Worm (Caenorhabditis elegans) whole organism, mixed stage, embryonic: ENCODE results near the gene smvt-1.

Experiments used
- M03D4.4 ChIP-seq: sonication (generic microtip); optimal IDR thresholded peaks from 2 replicates; lab custom pipeline; 2017; ENCODE audit warnings: mild to moderate bottlenecking, missing genetic modification characterization, missing compliant biosample characterization
- bed-3 ChIP-seq: fragments of 200-800 bp; sonication (Bioruptor generic); optimal IDR thresholded peaks from 3 replicates; lab custom pipeline; 2018; ENCODE audit warnings: mild to moderate bottlenecking, missing genetic modification characterization, moderate library complexity, missing compliant biosample characterization
- blmp-1 ChIP-seq: fragments of 150-350 bp; optimal IDR thresholded peaks from 2 replicates; lab custom pipeline; 2014; ENCODE audit warnings: missing biosample characterization, missing genetic modification characterization
- ceh-39 ChIP-seq: fragments of 150-350 bp; optimal IDR thresholded peaks from 2 replicates; lab custom pipeline; 2014; ENCODE audit warnings: missing biosample characterization, missing genetic modification characterization
- ceh-43 ChIP-seq: fragments of 200-800 bp; sonication (Bioruptor generic); optimal IDR thresholded peaks from 2 replicates; lab custom pipeline; 2018; ENCODE audit warnings: mild to moderate bottlenecking, missing genetic modification characterization, moderate library complexity, missing compliant biosample characterization
- ceh-83 ChIP-seq: fragments of 200-800 bp; sonication (Bioruptor generic); optimal IDR thresholded peaks from 2 replicates; lab custom pipeline; 2018; ENCODE audit warnings: mild to moderate bottlenecking, missing genetic modification characterization, missing compliant biosample characterization
- ces-1 ChIP-seq: fragments of 150-350 bp; optimal IDR thresholded peaks from 2 replicates; lab custom pipeline; 2014; ENCODE audit warnings: missing biosample characterization, missing genetic modification reagents, missing genetic modification characterization
- cnd-1 ChIP-seq: fragments of 200-800 bp; sonication (Bioruptor generic); optimal IDR thresholded peaks from 2 replicates; lab custom pipeline; 2018; ENCODE audit warnings: mild to moderate bottlenecking, missing genetic modification characterization, missing compliant biosample characterization
- drap-1 ChIP-seq: fragments of 200-800 bp; sonication (Bioruptor generic); optimal IDR thresholded peaks from 3 replicates; lab custom pipeline; 2018; ENCODE audit warnings: mild to moderate bottlenecking, missing genetic modification characterization, missing compliant biosample characterization
- elt-1 ChIP-seq: sonication (generic microtip); optimal IDR thresholded peaks from 2 replicates; lab custom pipeline; 2017; ENCODE audit warnings: missing genetic modification characterization, mild to moderate bottlenecking, missing compliant biosample characterization, antibody characterized with exemption, moderate library complexity, borderline replicate concordance; ENCODE audit not compliant: insufficient read depth
- elt-3 ChIP-seq: fragments of 150-350 bp; optimal IDR thresholded peaks from 2 replicates; lab custom pipeline; 2014; ENCODE audit warnings: missing biosample characterization, missing genetic modification characterization
- flh-1 ChIP-seq: fragments of 200-800 bp; sonication (Bioruptor generic); optimal IDR thresholded peaks from 2 replicates; lab custom pipeline; 2018; ENCODE audit warnings: mild to moderate bottlenecking, missing genetic modification characterization, moderate library complexity, missing compliant biosample characterization
- ham-2 ChIP-seq: fragments of 200-800 bp; sonication (Bioruptor generic); optimal IDR thresholded peaks from 2 replicates; lab custom pipeline; 2018; ENCODE audit warnings: mild to moderate bottlenecking, missing genetic modification characterization, missing compliant biosample characterization
- hlh-1 ChIP-seq: fragments of 150-350 bp; optimal IDR thresholded peaks from 2 replicates; lab custom pipeline; 2014; ENCODE audit warnings: missing biosample characterization, missing genetic modification reagents, missing genetic modification characterization
- lsy-2 ChIP-seq: fragments of 150-350 bp; optimal IDR thresholded peaks from 2 replicates; lab custom pipeline; 2014; ENCODE audit warnings: missing biosample characterization, missing genetic modification characterization
- mab-5 ChIP-seq: fragments of 150-350 bp; optimal IDR thresholded peaks from 2 replicates; lab custom pipeline; 2014; ENCODE audit warnings: missing biosample characterization, missing genetic modification characterization
- mep-1 ChIP-seq: fragments of 150-350 bp; optimal IDR thresholded peaks from 2 replicates; lab custom pipeline; 2017; ENCODE audit warnings: missing biosample characterization, missing genetic modification reagents, missing genetic modification characterization, inconsistent platforms
- mls-2 ChIP-seq: sonication (generic microtip); optimal IDR thresholded peaks from 2 replicates; lab custom pipeline; 2016; ENCODE audit warnings: mild to moderate bottlenecking, missing genetic modification characterization, moderate library complexity, missing compliant biosample characterization
- nhr-12 ChIP-seq: fragments of 150-350 bp; optimal IDR thresholded peaks from 2 replicates; lab custom pipeline; 2014; ENCODE audit warnings: missing biosample characterization, missing genetic modification characterization
- nhr-2 ChIP-seq: fragments of 150-350 bp; optimal IDR thresholded peaks from 2 replicates; lab custom pipeline; 2014; ENCODE audit warnings: missing biosample characterization, missing genetic modification characterization
- nhr-237 ChIP-seq: fragments of 150-350 bp; optimal IDR thresholded peaks from 2 replicates; lab custom pipeline; 2014; ENCODE audit warnings: missing biosample characterization, missing genetic modification characterization
- nhr-28 ChIP-seq: fragments of 150-350 bp; optimal IDR thresholded peaks from 2 replicates; lab custom pipeline; 2014; ENCODE audit warnings: missing biosample characterization, missing genetic modification characterization
- nhr-76 ChIP-seq: sonication (generic microtip); optimal IDR thresholded peaks from 2 replicates; lab custom pipeline; 2017; ENCODE audit warnings: missing biosample characterization, missing genetic modification characterization
- pha-4 ChIP-seq: fragments of 150-350 bp; optimal IDR thresholded peaks from 2 replicates; lab custom pipeline; 2018; ENCODE audit warnings: missing biosample characterization, missing genetic modification reagents, missing genetic modification characterization
- sem-2 ChIP-seq: fragments of 200-800 bp; sonication (Bioruptor generic); optimal IDR thresholded peaks from 2 replicates; lab custom pipeline; 2018; ENCODE audit warnings: mild to moderate bottlenecking, missing genetic modification characterization, missing compliant biosample characterization
- snpc-4 ChIP-seq: fragments of 150-350 bp; optimal IDR thresholded peaks from 2 replicates; lab custom pipeline; 2014; ENCODE audit warnings: missing biosample characterization, missing genetic modification characterization
- sptf-1 ChIP-seq: sonication (generic microtip); optimal IDR thresholded peaks from 2 replicates; lab custom pipeline; 2017; ENCODE audit warnings: mild to moderate bottlenecking, missing genetic modification characterization, moderate library complexity, missing compliant biosample characterization
- tbx-8 ChIP-seq: fragments of 200-800 bp; sonication (Bioruptor generic); optimal IDR thresholded peaks from 2 replicates; lab custom pipeline; 2018; ENCODE audit warnings: mild to moderate bottlenecking, missing genetic modification characterization, moderate library complexity, missing compliant biosample characterization
- unc-120 ChIP-seq: sonication (generic microtip); optimal IDR thresholded peaks from 2 replicates; lab custom pipeline; 2017; ENCODE audit warnings: missing genetic modification characterization, missing compliant biosample characterization; ENCODE audit not compliant: poor library complexity, severe bottlenecking
- unc-39 ChIP-seq: fragments of 150-350 bp; optimal IDR thresholded peaks from 2 replicates; lab custom pipeline; 2014; ENCODE audit warnings: missing biosample characterization, missing genetic modification characterization
- unc-62 ChIP-seq: fragments of 150-350 bp; optimal IDR thresholded peaks from 2 replicates; lab custom pipeline; 2014; ENCODE audit warnings: missing biosample characterization, missing genetic modification reagents, missing genetic modification characterization
- zip-8 ChIP-seq: fragments of 150-350 bp; optimal IDR thresholded peaks from 2 replicates; lab custom pipeline; 2014; ENCODE audit warnings: missing biosample characterization, missing genetic modification characterization
- ztf-11 ChIP-seq: fragments of 150-350 bp; optimal IDR thresholded peaks from 2 replicates; lab custom pipeline; 2014; ENCODE audit warnings: missing biosample characterization, missing genetic modification characterization

Gene smvt-1

ce11 chrX:2581828-2582589 lies 33.2 kb upstream of the smvt-1 start:
- TF ChIP-seq mep-1 (no peak), bed-3 (GFP tag; lab: Kevin White, UChicago) (no peak), tbx-8 (no peak), cnd-1 (tag; lab: Kevin White, UChicago) (no peak), nhr-76 (tag; lab: Kevin White, UChicago) (no peak), nhr-28 (tag; lab: Kevin White, UChicago) (no peak), M03D4.4 (tag; lab: Kevin White, UChicago) (no peak), zip-8 (tag; lab: Kevin White, UChicago) (no peak), snpc-4 (tag; lab: Kevin White, UChicago) (no peak), unc-120 (tag; lab: Kevin White, UChicago) (no peak), sem-2 (GFP tag; lab: Kevin White, UChicago) (no peak)

ce11 chrX:2580524-2580981 lies 31.8 kb upstream of the smvt-1 start, which contains the start of gene H01M10.1:
TSS of gene H01M10.1 (minus strand) at chrX:2580574.
- no peak for TF ChIP-seq ces-1 (GFP tag; lab: Kevin White, UChicago)
- no peak for TF ChIP-seq flh-1 (GFP tag; lab: Kevin White, UChicago)
- TF ChIP-seq snpc-4 (tag; lab: Kevin White, UChicago): no peak
- no peak for TF ChIP-seq unc-39 (tag; lab: Kevin White, UChicago)
- no peak for TF ChIP-seq elt-1
- no peak for TF ChIP-seq sptf-1 (tag; lab: Kevin White, UChicago)
- no peak for TF ChIP-seq mls-2 (tag; lab: Kevin White, UChicago)
- no peak for TF ChIP-seq M03D4.4 (tag; lab: Kevin White, UChicago)
- no peak for TF ChIP-seq ceh-83 (GFP tag; lab: Kevin White, UChicago)
- no peak for TF ChIP-seq mep-1
- no peak for TF ChIP-seq tbx-8
- TF ChIP-seq nhr-237 (tag; lab: Kevin White, UChicago): no peak

- TF ChIP-seq drap-1 (GFP tag; lab: Kevin White, UChicago): no peak
- no peak for TF ChIP-seq nhr-237 (tag; lab: Kevin White, UChicago)
- no peak for TF ChIP-seq ztf-11
- no peak for TF ChIP-seq elt-3 (tag; lab: Kevin White, UChicago)
- no peak for TF ChIP-seq unc-39 (tag; lab: Kevin White, UChicago)
- no peak for TF ChIP-seq sptf-1 (tag; lab: Kevin White, UChicago)
- no peak for TF ChIP-seq zip-8 (tag; lab: Kevin White, UChicago)
- TF ChIP-seq unc-120 (tag; lab: Kevin White, UChicago): no peak
- no peak for TF ChIP-seq lsy-2 (tag; lab: Kevin White, UChicago)
- TF ChIP-seq nhr-12: no peak
- TF ChIP-seq blmp-1 (tag; lab: Kevin White, UChicago): no peak
- TF ChIP-seq ceh-43 (GFP tag; lab: Kevin White, UChicago): no peak
- TF ChIP-seq ham-2 (GFP tag; lab: Kevin White, UChicago): no peak
- no peak for TF ChIP-seq tbx-8
- no peak for TF ChIP-seq mab-5 (tag; lab: Kevin White, UChicago)
- no peak for TF ChIP-seq snpc-4 (tag; lab: Kevin White, UChicago)
These were observed 28.7 kb upstream of the smvt-1 start, which contains the start of gene ttr-42 for ce11 chrX:2577442-2577841. TSS of gene ttr-42 (plus strand) at chrX:2577742.

ce11 chrX:2572646-2573149 lies 23.9 kb upstream of the smvt-1 start, which contains the start of the genes ccd-5 and F52H2.1:
TSS of gene ccd-5 (minus strand) at chrX:2572653.
TSS of gene F52H2.1 (plus strand) at chrX:2573099.
- TF ChIP-seq ceh-39: no peak
- no peak for TF ChIP-seq ceh-83 (GFP tag; lab: Kevin White, UChicago)
- TF ChIP-seq sptf-1 (tag; lab: Kevin White, UChicago): no peak
- no peak for TF ChIP-seq M03D4.4 (tag; lab: Kevin White, UChicago)
- TF ChIP-seq unc-62: no peak
- TF ChIP-seq pha-4 (tag; lab: Kevin White, UChicago): no peak
- no peak for TF ChIP-seq snpc-4 (tag; lab: Kevin White, UChicago)
- TF ChIP-seq hlh-1 (tag; lab: Kevin White, UChicago): no peak
- no peak for TF ChIP-seq elt-1
- no peak for TF ChIP-seq unc-120 (tag; lab: Kevin White, UChicago)
- no peak for TF ChIP-seq mep-1
- no peak for TF ChIP-seq flh-1 (GFP tag; lab: Kevin White, UChicago)
- TF ChIP-seq nhr-2 (tag; lab: Kevin White, UChicago): no peak
- TF ChIP-seq ztf-11: no peak
